Worm (Caenorhabditis elegans) whole organism, L4/young adult: ENCODE data around the gene F40D4.12.

Experiments used
- dao-5 ChIP-seq: sonication (generic microtip); optimal IDR thresholded peaks from 2 replicates; lab custom pipeline; 2016; ENCODE audit warnings: missing genotype, missing genetic modification characterization, moderate library complexity, missing compliant biosample characterization
- him-1 ChIP-seq: sonication (generic microtip); optimal IDR thresholded peaks from 2 replicates; lab custom pipeline; 2016; ENCODE audit warnings: missing genotype, missing genetic modification reagents, missing genetic modification characterization, missing compliant biosample characterization

DNA sequence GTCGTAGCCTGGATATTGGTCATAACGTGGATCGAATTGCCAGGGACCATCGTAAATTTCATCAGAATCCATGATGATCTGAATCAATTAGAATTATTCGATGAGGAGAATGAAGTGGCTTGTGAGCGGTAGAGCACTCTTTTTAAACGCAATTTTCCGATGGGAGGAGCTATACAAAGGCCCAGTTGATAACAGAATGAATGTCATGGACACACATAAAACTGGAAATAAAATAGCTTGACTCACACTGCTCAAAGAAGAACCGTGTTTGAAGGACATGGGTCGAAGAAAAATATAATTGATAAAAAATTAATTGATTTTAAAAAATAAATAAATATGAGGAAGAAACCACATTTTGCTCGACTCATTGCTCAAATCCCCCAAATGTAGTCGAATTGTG is 48.4 kb downstream of the F40D4.12 start, which contains the start of gene Y68A4A.13:
- TF ChIP-seq him-1 (tag; lab: Kevin White, UChicago) (no peak), dao-5 (tag; lab: Kevin White, UChicago) (no peak)
